Fruit fly (Drosophila melanogaster) Kc167 (cell line): ENCODE data around the gene CG7650.

Experiments used
- Myc ChIP-seq: fragments of >200 bp; optimal IDR thresholded peaks from 2 replicates; lab custom pipeline; 2017; ENCODE audit warnings: missing external identifiers
- ttk ChIP-seq: sonication (Bioruptor generic); optimal IDR thresholded peaks from 2 replicates; lab custom pipeline; 2017; ENCODE audit warnings: missing external identifiers

dm6 chr3L:15590803-15591597 is 19.2 kb downstream of the CG7650 start:
- no peak for TF ChIP-seq ttk (lab: Kevin White, UChicago)
- no peak for TF ChIP-seq Myc (lab: Kevin White, UChicago)
